Worm (Caenorhabditis elegans) whole organism, L4/young adult: ENCODE data around the gene catp-6.

Source experiments
- dao-5 ChIP-seq: sonication (generic microtip); optimal IDR thresholded peaks from 2 replicates; lab custom pipeline; 2016; ENCODE audit warnings: missing genotype, missing genetic modification characterization, moderate library complexity, missing compliant biosample characterization
- him-1 ChIP-seq: sonication (generic microtip); optimal IDR thresholded peaks from 2 replicates; lab custom pipeline; 2016; ENCODE audit warnings: missing genotype, missing genetic modification reagents, missing genetic modification characterization, missing compliant biosample characterization

DNA sequence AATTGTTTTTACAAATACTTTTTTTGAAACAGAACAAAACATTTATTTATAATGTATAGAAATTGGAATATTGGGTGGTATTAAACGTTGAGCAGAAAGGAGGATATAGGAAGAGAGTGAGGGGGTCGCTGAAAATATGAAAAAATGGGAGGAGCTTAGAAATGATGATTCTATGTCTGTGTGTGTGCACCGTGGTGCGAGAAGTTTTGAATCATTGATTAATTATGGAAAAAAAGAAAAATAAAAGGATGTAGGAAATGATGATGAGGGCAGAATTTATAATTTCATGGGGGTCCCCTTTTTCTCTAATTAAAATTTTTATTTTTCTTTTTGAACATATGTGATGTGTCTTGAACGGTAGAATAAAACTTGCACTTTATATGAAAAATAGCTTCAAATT is 39.7 kb downstream of the catp-6 start, which contains the start of gene sre-4:
- TF ChIP-seq him-1 (tag; lab: Kevin White, UChicago), result no peak
- no peak for TF ChIP-seq dao-5 (tag; lab: Kevin White, UChicago)
